Worm (Caenorhabditis elegans) whole organism, L4 larva: ENCODE results near the gene Y54F10BM.3.

Experiments used
- D1046.2 ChIP-seq: fragments of 200-800 bp; sonication (Bioruptor generic); IDR thresholded peaks from 2 replicates; pipeline ENCODE4 v1.3.6; 2022; ENCODE audit warnings: missing genetic modification characterization, missing compliant biosample characterization
- T20F7.1 ChIP-seq: fragments of 200-800 bp; sonication (Bioruptor generic); optimal IDR thresholded peaks from 2 replicates; lab custom pipeline; 2018; ENCODE audit warnings: mild to moderate bottlenecking, missing genetic modification characterization, missing compliant biosample characterization
- T26A8.4 ChIP-seq: fragments of 200-800 bp; sonication (Bioruptor generic); IDR thresholded peaks from 2 replicates; pipeline ENCODE4 v1.3.6; 2022; ENCODE audit warnings: missing genetic modification characterization, missing compliant biosample characterization
- Y48G9A.11 ChIP-seq: fragments of 200-800 bp; sonication (Bioruptor generic); IDR thresholded peaks from 2 replicates; pipeline ENCODE4 v1.3.6; 2022; ENCODE audit warnings: missing genetic modification reagents, missing genetic modification characterization, missing compliant biosample characterization
- ZK337.2 ChIP-seq: fragments of 200-800 bp; sonication (Bioruptor generic); IDR thresholded peaks from 2 replicates; pipeline ENCODE4 v1.3.6; 2022; ENCODE audit warnings: missing genetic modification reagents, missing genetic modification characterization, missing compliant biosample characterization
- ces-1 ChIP-seq: fragments of 150-350 bp; sonication (generic microtip); optimal IDR thresholded peaks from 4 replicates; lab custom pipeline; 2014; ENCODE audit warnings: missing biosample characterization, missing genetic modification reagents, missing genetic modification characterization
- cey-2 ChIP-seq: sonication (generic microtip); optimal IDR thresholded peaks from 3 replicates; lab custom pipeline; 2017; ENCODE audit warnings: missing genetic modification characterization, mild to moderate bottlenecking, missing compliant biosample characterization, antibody characterized with exemption, borderline replicate concordance; ENCODE audit not compliant: insufficient read depth
- daf-16 ChIP-seq, 3 experiments: sonication (generic microtip); optimal IDR thresholded peaks; 2 replicates each; lab custom pipeline; 2016 to 2017; ENCODE audit warnings: missing genetic modification characterization in 3 of 3, missing genetic modification reagents in 3 of 3, mild to moderate bottlenecking in 2 of 3, missing compliant biosample characterization in 2 of 3, missing biosample characterization in 1 of 3, moderate library complexity in 1 of 3
- dmd-6 ChIP-seq: fragments of 200-800 bp; sonication (Bioruptor generic); IDR thresholded peaks from 2 replicates; pipeline ENCODE4 v1.3.6; 2022; ENCODE audit warnings: missing genetic modification reagents, missing genetic modification characterization, missing compliant biosample characterization
- dpl-1 ChIP-seq: fragments of 150-350 bp; optimal IDR thresholded peaks from 2 replicates; lab custom pipeline; 2014; ENCODE audit warnings: missing biosample characterization, missing genetic modification reagents, missing genetic modification characterization
- duxl-1 ChIP-seq: sonication (generic microtip); optimal IDR thresholded peaks from 2 replicates; lab custom pipeline; 2016; ENCODE audit warnings: mild to moderate bottlenecking, missing genetic modification characterization, moderate library complexity, missing compliant biosample characterization; ENCODE audit not compliant: poor library complexity
- fos-1 ChIP-seq: fragments of 150-350 bp; optimal IDR thresholded peaks from 2 replicates; lab custom pipeline; 2014; ENCODE audit warnings: missing biosample characterization, missing genetic modification characterization
- hlh-11 ChIP-seq: fragments of 200-800 bp; sonication (Bioruptor generic); optimal IDR thresholded peaks from 2 replicates; lab custom pipeline; 2018; ENCODE audit warnings: mild to moderate bottlenecking, missing genetic modification characterization, missing compliant biosample characterization
- hlh-30 ChIP-seq: sonication (generic microtip); optimal IDR thresholded peaks from 2 replicates; lab custom pipeline; 2017; ENCODE audit warnings: antibody characterized with exemption, mild to moderate bottlenecking, missing genetic modification characterization, missing compliant biosample characterization; ENCODE audit not compliant: insufficient read depth
- hmg-1.1 ChIP-seq: fragments of 200-800 bp; sonication (Bioruptor generic); IDR thresholded peaks from 2 replicates; pipeline ENCODE4 v1.3.6; 2022; ENCODE audit warnings: missing genetic modification reagents, missing genetic modification characterization, missing compliant biosample characterization
- lin-38 ChIP-seq: fragments of 200-800 bp; sonication (Bioruptor generic); IDR thresholded peaks from 2 replicates; pipeline ENCODE4 v1.3.6; 2022; ENCODE audit warnings: missing genetic modification reagents, missing genetic modification characterization, missing compliant biosample characterization
- lin-39 ChIP-seq: fragments of 150-350 bp; optimal IDR thresholded peaks from 2 replicates; lab custom pipeline; 2014; ENCODE audit warnings: missing biosample characterization, missing genetic modification reagents, missing genetic modification characterization
- lir-3 ChIP-seq: sonication (generic microtip); optimal IDR thresholded peaks from 2 replicates; lab custom pipeline; 2016; ENCODE audit warnings: mild to moderate bottlenecking, missing genetic modification characterization, missing compliant biosample characterization
- lsy-2 ChIP-seq, 2 experiments: fragments of 150-350 bp in 1 of 2; sonication (generic microtip) in 1 of 2; optimal IDR thresholded peaks; 2 replicates each; lab custom pipeline; 2014 to 2017; ENCODE audit warnings: missing biosample characterization in 2 of 2, missing genetic modification characterization in 2 of 2
- mdl-1 ChIP-seq, 2 experiments: fragments of 150-350 bp in 1 of 2; sonication (generic microtip) in 1 of 2; optimal IDR thresholded peaks; 2 replicates each; lab custom pipeline; 2014 to 2017; ENCODE audit warnings: missing biosample characterization in 2 of 2, missing genetic modification characterization in 2 of 2
- mep-1 ChIP-seq: fragments of 150-350 bp; sonication (generic microtip); optimal IDR thresholded peaks from 3 replicates; lab custom pipeline; 2014; ENCODE audit warnings: missing biosample characterization, missing genetic modification characterization
- mes-2 ChIP-seq: sonication (generic microtip); optimal IDR thresholded peaks from 2 replicates; lab custom pipeline; 2016; ENCODE audit warnings: missing genotype, mild to moderate bottlenecking, missing genetic modification characterization, missing compliant biosample characterization; ENCODE audit not compliant: poor library complexity, severe bottlenecking
- mxl-3 ChIP-seq: fragments of 200-800 bp; sonication (Bioruptor generic); optimal IDR thresholded peaks from 2 replicates; lab custom pipeline; 2018; ENCODE audit warnings: mild to moderate bottlenecking, missing genetic modification characterization, missing compliant biosample characterization
- nhr-237 ChIP-seq: sonication (generic microtip); optimal IDR thresholded peaks from 2 replicates; lab custom pipeline; 2017; ENCODE audit warnings: missing biosample characterization, missing genetic modification characterization
- nhr-41 ChIP-seq: fragments of 200-800 bp; sonication (Bioruptor generic); IDR thresholded peaks from 2 replicates; pipeline ENCODE4 v1.3.6; 2022; ENCODE audit warnings: missing genetic modification reagents, missing genetic modification characterization, missing compliant biosample characterization
- nhr-77 ChIP-seq: fragments of 150-350 bp; optimal IDR thresholded peaks from 2 replicates; lab custom pipeline; 2014; ENCODE audit warnings: missing biosample characterization, missing genetic modification characterization
- pha-4 ChIP-seq, 2 experiments: fragments of 150-350 bp in 1 of 2; fragments of 200-800 bp in 1 of 2; sonication (Bioruptor generic) in 1 of 2; IDR thresholded peaks in 1 of 2; optimal IDR thresholded peaks in 1 of 2; 2 replicates each; pipeline versions ENCODE4 v1.3.6 to Lab custom; 2014 to 2022; ENCODE audit warnings: missing genetic modification characterization in 2 of 2, missing genetic modification reagents in 2 of 2, missing biosample characterization in 1 of 2, missing compliant biosample characterization in 1 of 2
- rbr-2 ChIP-seq: sonication (generic microtip); optimal IDR thresholded peaks from 2 replicates; lab custom pipeline; 2016; ENCODE audit warnings: missing genotype, missing genetic modification characterization, missing compliant biosample characterization
- sdz-12 ChIP-seq: fragments of 200-800 bp; sonication (Bioruptor generic); optimal IDR thresholded peaks from 2 replicates; lab custom pipeline; 2018; ENCODE audit warnings: mild to moderate bottlenecking, missing genetic modification characterization, missing compliant biosample characterization
- set-16 ChIP-seq: fragments of 200-800 bp; sonication (Bioruptor generic); IDR thresholded peaks from 2 replicates; pipeline ENCODE4 v1.3.6; 2022; ENCODE audit warnings: missing genetic modification reagents, missing genetic modification characterization, missing compliant biosample characterization
- snpc-1.2 ChIP-seq: fragments of 200-800 bp; sonication (Bioruptor generic); IDR thresholded peaks from 2 replicates; pipeline ENCODE4 v1.3.6; 2022; ENCODE audit warnings: missing genetic modification reagents, missing genetic modification characterization, missing compliant biosample characterization
- spr-3 ChIP-seq: fragments of 200-800 bp; sonication (Bioruptor generic); optimal IDR thresholded peaks from 2 replicates; lab custom pipeline; 2018; ENCODE audit warnings: mild to moderate bottlenecking, missing genetic modification characterization, missing compliant biosample characterization
- unc-130 ChIP-seq: sonication (generic microtip); optimal IDR thresholded peaks from 2 replicates; lab custom pipeline; 2016; ENCODE audit warnings: missing genetic modification reagents, missing genetic modification characterization, missing compliant biosample characterization
- unc-62 ChIP-seq, 3 experiments: fragments of 150-350 bp in 1 of 3; sonication (generic microtip); optimal IDR thresholded peaks in 2 of 3; peaks in 1 of 3; 1 replicate in 1 of 3; 2 replicates in 2 of 3; lab custom pipeline; 2014 to 2017; ENCODE audit warnings: missing biosample characterization in 3 of 3, missing genetic modification characterization in 3 of 3, missing genetic modification reagents in 3 of 3, missing genotype in 1 of 3
- zfp-3 ChIP-seq: fragments of 200-800 bp; sonication (Bioruptor generic); conservative IDR thresholded peaks from 2 replicates; pipeline ENCODE4 v1.3.6; 2022; ENCODE audit warnings: missing genetic modification reagents, missing genetic modification characterization, missing compliant biosample characterization
- zip-11 ChIP-seq: fragments of 200-800 bp; sonication (Bioruptor generic); IDR thresholded peaks from 2 replicates; pipeline ENCODE4 v1.3.6; 2022; ENCODE audit warnings: missing genetic modification characterization, missing compliant biosample characterization

Y54F10BM.3 gene

DNA sequence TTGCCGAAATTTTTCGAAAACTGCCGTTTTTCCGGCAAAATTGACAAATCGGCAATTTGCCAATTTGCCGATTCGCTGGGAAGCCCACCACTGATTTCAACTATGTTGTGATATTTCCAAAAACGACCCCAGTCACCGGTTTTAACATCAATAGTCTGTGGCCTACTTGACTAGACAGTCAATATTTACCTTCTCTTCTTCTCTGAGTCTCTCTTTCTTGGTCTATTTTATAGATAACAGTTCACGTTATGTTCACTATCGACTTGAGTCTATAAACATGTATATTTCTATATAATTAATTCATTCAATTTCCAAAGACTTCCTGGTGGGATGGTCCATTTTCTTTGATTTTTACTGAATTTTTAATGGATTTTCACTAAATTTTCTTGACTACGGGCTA lies 12.9 kb downstream of the Y54F10BM.3 start (continued):
- TF ChIP-seq mxl-3 (GFP tag; lab: Kevin White, UChicago) (no peak), duxl-1 (peak; percentile 41), D1046.2 (no peak), hlh-30 (peak; percentile 4), pha-4 (GFP tag; IDR thresholded peaks at IDR 0.05; lab: Robert Waterston, UW) (no peak), pha-4 (tag; optimal IDR thresholded peaks at IDR 0.05; lab: Kevin White, UChicago) (peak; percentile 79), hlh-11 (tag; lab: Kevin White, UChicago) (peak; percentile 30), nhr-41 (no peak)

ce11 chrIII:2304149-2304548 lies 22.3 kb downstream of the Y54F10BM.3 start:
- TF ChIP-seq lin-38 (GFP tag; lab: Robert Waterston, UW) = peak; percentile 47
- TF ChIP-seq nhr-77 (tag; lab: Kevin White, UChicago) = no peak

- TF ChIP-seq nhr-237 (tag; lab: Kevin White, UChicago) (no peak), sdz-12 (GFP tag; lab: Kevin White, UChicago) (no peak), dpl-1 (GFP tag; lab: Kevin White, UChicago) (peak; percentile 29), unc-62 (GFP tag; optimal IDR thresholded peaks at IDR 0.05 in 1 of 2; lab: Kevin White, UChicago) (peak in 1 of 2 experiments; percentile 52), unc-62 (tag; optimal IDR thresholded peaks at IDR 0.05; lab: Kevin White, UChicago) (no peak), mxl-3 (GFP tag; lab: Kevin White, UChicago) (peak; percentile 20), T20F7.1 (GFP tag; lab: Kevin White, UChicago) (no peak), lsy-2 (tag; optimal IDR thresholded peaks at IDR 0.05; lab: Kevin White, UChicago) (peak in 1 of 2 experiments; percentile 25), hmg-1.1 (peak; percentile 14; the same call in 1 of the 2 replicates), lin-38 (GFP tag; lab: Robert Waterston, UW) (peak; percentile 21; the same call in 1 of the 2 replicates), duxl-1 (peak; percentile 55), mep-1 (tag; lab: Kevin White, UChicago) (peak; percentile 35), hlh-11 (tag; lab: Kevin White, UChicago) (peak; percentile 54), rbr-2 (tag; lab: Kevin White, UChicago) (peak; percentile 4), set-16 (GFP tag; lab: Robert Waterston, UW) (0 out of 2 replicates have a peak, but pooled peaks have one; percentile 25), zip-11 (GFP tag; lab: Robert Waterston, UW) (no peak), mes-2 (tag; lab: Kevin White, UChicago) (peak; percentile 34), unc-130 (no peak), dmd-6 (GFP tag; lab: Robert Waterston, UW) (0 out of 2 replicates have a peak, but pooled peaks have one; percentile 11)
These were observed 23.0 kb downstream of the Y54F10BM.3 start, which contains the start of gene Y54F10BM.9 for ce11 chrIII:2304867-2305266. TSS of gene Y54F10BM.9 (minus strand) at chrIII:2304927.

DNA sequence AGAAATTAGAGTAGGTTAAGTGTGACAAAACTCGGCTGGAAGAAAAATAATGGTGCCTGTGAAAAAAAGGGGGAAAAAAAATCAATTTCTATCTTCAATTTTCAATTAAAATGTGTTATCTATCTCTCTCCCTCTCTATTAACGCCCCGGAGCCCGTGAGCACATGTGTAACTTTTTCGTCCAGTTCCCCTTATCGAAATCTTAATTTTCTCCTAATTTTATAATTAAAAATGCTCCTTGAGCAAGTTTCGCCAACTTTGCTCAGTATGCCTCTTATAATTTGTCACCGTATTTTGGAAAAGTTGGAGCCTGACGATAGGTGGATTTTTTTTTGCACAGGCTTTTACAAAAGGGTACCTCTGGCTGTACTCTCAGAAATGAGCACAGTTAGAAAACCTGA lies 26.2 kb downstream of the Y54F10BM.3 start, which contains the start of the genes fbxa-1 and Y54F10BM.20:
TSS of gene fbxa-1 (minus strand) at position 101 of the 400 bp plus-strand sequence.
TSS of gene Y54F10BM.20 (plus strand) at position 231 of the 400 bp plus-strand sequence.
- TF ChIP-seq fos-1 (no peak), daf-16 (GFP tag; optimal IDR thresholded peaks at IDR 0.05; lab: Kevin White, UChicago) (no peak), daf-16 (tag; optimal IDR thresholded peaks at IDR 0.05; lab: Kevin White, UChicago) (no peak), mdl-1 (tag; optimal IDR thresholded peaks at IDR 0.05; lab: Kevin White, UChicago) (no peak), set-16 (GFP tag; lab: Robert Waterston, UW) (no peak), cey-2 (tag; lab: Kevin White, UChicago) (no peak), Y48G9A.11 (no peak), ces-1 (GFP tag; lab: Kevin White, UChicago) (no peak), T26A8.4 (GFP tag; lab: Robert Waterston, UW) (no peak), lir-3 (tag; lab: Kevin White, UChicago) (no peak), spr-3 (no peak), zfp-3 (GFP tag; lab: Robert Waterston, UW) (no peak), ZK337.2 (GFP tag; lab: Robert Waterston, UW) (no peak), snpc-1.2 (no peak), lin-39 (no peak), sdz-12 (GFP tag; lab: Kevin White, UChicago) (no peak)
- TF ChIP-seq, all 104 proteins: peak for 0
